Worm (Caenorhabditis elegans): ENCODE data around the gene F32E10.8.

DNA sequence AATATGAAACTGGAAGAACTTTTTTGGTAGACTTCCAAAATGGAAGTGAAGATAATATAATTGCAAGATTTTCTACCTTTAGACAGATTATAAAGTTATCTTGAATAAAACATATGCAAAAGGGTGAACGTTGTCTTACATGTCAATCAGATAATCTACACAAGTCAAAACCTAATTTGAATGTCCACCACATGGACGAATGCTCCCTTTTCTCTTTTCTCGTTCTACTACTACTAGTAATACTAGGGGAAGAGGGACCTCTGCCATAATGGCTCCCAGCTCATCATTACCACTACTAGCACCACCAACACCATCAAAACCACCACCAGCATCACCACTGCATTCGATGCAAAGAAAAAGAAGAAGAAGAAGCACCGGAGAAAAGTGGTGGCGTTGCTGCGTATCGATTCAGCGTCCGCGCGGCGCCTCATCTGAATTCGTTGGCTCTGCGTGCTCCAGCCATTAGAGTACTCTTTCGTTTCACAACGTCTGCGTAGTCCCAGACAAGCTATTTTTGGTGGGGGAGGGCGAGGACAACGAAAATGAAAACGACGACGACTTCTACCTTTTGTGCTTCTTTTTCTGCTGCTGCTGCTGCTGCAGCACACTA is 18.0 kb downstream of the F32E10.8 start:
- TF ChIP-seq unc-42 (tag; optimal IDR thresholded peaks at IDR 0.05), result peak; percentile 88
- no peak for TF ChIP-seq pag-3 (tag; optimal IDR thresholded peaks at IDR 0.05; ENCODE audit: borderline replicate concordance)
- no peak for TF ChIP-seq fkh-10 (GFP tag; optimal IDR thresholded peaks at IDR 0.05)
- no peak for TF ChIP-seq nhr-11 (tag; optimal IDR thresholded peaks at IDR 0.05)
- TF ChIP-seq sox-4 (tag; optimal IDR thresholded peaks at IDR 0.05), result no peak
- TF ChIP-seq pha-2 (tag; optimal IDR thresholded peaks at IDR 0.05), result no peak
- TF ChIP-seq elt-2 (tag; optimal IDR thresholded peaks at IDR 0.05), result no peak
- no peak for TF ChIP-seq tbx-2 (tag; optimal IDR thresholded peaks at IDR 0.05)
- no peak for TF ChIP-seq gmeb-2 (tag; optimal IDR thresholded peaks at IDR 0.05)

All from whole organism, late embryonic.